Worm (Caenorhabditis elegans) whole organism, early embryonic: ENCODE data around the gene str-108.

Source experiments
- B0310.2 ChIP-seq: sonication (generic microtip); optimal IDR thresholded peaks from 2 replicates; lab custom pipeline; 2016; ENCODE audit warnings: mild to moderate bottlenecking, missing genetic modification characterization, missing compliant biosample characterization
- F13C5.2 ChIP-seq: sonication (generic microtip); optimal IDR thresholded peaks from 2 replicates; lab custom pipeline; 2017; ENCODE audit warnings: mild to moderate bottlenecking, missing genetic modification characterization, inconsistent platforms, missing compliant biosample characterization
- aly-1 ChIP-seq: sonication (generic microtip); optimal IDR thresholded peaks from 2 replicates; lab custom pipeline; 2016; ENCODE audit warnings: missing genetic modification characterization, missing compliant biosample characterization
- ama-1 ChIP-seq: fragments of 150-350 bp; optimal IDR thresholded peaks from 2 replicates; lab custom pipeline; 2014
- ceh-13 ChIP-seq: fragments of 200-800 bp; sonication (Bioruptor generic); optimal IDR thresholded peaks from 2 replicates; lab custom pipeline; 2018; ENCODE audit warnings: mild to moderate bottlenecking, missing genetic modification characterization, missing compliant biosample characterization
- ceh-36 ChIP-seq: sonication (generic microtip); optimal IDR thresholded peaks from 2 replicates; lab custom pipeline; 2016; ENCODE audit warnings: missing genetic modification characterization, inconsistent platforms, missing compliant biosample characterization
- ets-7 ChIP-seq: sonication (generic microtip); optimal IDR thresholded peaks from 2 replicates; lab custom pipeline; 2016; ENCODE audit warnings: missing genotype, missing genetic modification characterization, missing compliant biosample characterization
- flt-1 ChIP-seq: fragments of 200-800 bp; sonication (Bioruptor generic); IDR thresholded peaks from 2 replicates; pipeline ENCODE4 v1.3.6; 2022; ENCODE audit warnings: missing genetic modification characterization, missing compliant biosample characterization
- hmbx-1 ChIP-seq: sonication (generic microtip); optimal IDR thresholded peaks from 2 replicates; lab custom pipeline; 2016; ENCODE audit warnings: mild to moderate bottlenecking, missing genetic modification characterization, missing compliant biosample characterization
- hmg-4 ChIP-seq: fragments of 200-800 bp; sonication (Bioruptor generic); optimal IDR thresholded peaks from 2 replicates; lab custom pipeline; 2018; ENCODE audit warnings: mild to moderate bottlenecking, missing genetic modification characterization, missing compliant biosample characterization
- hnd-1 ChIP-seq: sonication (generic microtip); optimal IDR thresholded peaks from 2 replicates; lab custom pipeline; 2016; ENCODE audit warnings: missing genetic modification characterization, missing compliant biosample characterization
- pes-1 ChIP-seq: fragments of 200-800 bp; sonication (Bioruptor generic); IDR thresholded peaks from 2 replicates; pipeline ENCODE4 v1.3.6; 2022; ENCODE audit warnings: missing genetic modification reagents, missing genetic modification characterization, missing compliant biosample characterization
- scrt-1 ChIP-seq: fragments of 200-800 bp; sonication (Bioruptor generic); IDR thresholded peaks from 2 replicates; pipeline ENCODE4 v1.3.6; 2022; ENCODE audit warnings: missing genetic modification characterization, missing compliant biosample characterization
- sea-1 ChIP-seq: fragments of 200-800 bp; sonication (Bioruptor generic); conservative IDR thresholded peaks from 2 replicates; pipeline ENCODE4 v1.3.6; 2022; ENCODE audit warnings: missing genetic modification characterization, missing compliant biosample characterization
- tbx-11 ChIP-seq: fragments of 200-800 bp; sonication (Bioruptor generic); IDR thresholded peaks from 2 replicates; pipeline ENCODE4 v1.3.6; 2022; ENCODE audit warnings: missing genetic modification characterization, missing compliant biosample characterization
- tbx-37 ChIP-seq: fragments of 200-800 bp; sonication (Bioruptor generic); conservative IDR thresholded peaks from 2 replicates; pipeline ENCODE4 v1.3.6; 2022; ENCODE audit warnings: missing genetic modification reagents, missing genetic modification characterization, missing compliant biosample characterization
- tra-4 ChIP-seq: sonication (generic microtip); optimal IDR thresholded peaks from 2 replicates; lab custom pipeline; 2017; ENCODE audit warnings: missing genetic modification characterization, missing compliant biosample characterization

Gene str-108

DNA sequence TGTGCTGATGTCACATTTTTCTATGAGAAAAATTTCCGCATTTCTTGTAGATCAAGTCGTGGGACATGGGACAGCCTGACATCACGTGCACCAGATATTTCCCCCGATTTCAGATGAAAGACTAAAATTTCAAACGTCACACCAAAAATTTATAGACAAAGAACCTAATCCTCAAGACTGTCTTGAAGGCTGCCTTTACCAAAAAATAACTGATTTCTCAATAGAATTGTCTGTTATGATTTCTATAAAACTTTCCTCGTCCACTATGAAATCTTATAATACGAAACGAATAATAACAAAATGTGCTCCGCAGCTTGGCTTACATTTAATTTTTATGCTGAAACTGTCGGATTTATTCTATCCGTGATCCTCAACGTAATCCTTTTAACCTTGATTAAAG, 14.3 kb downstream of the str-108 start, which contains the start of gene str-106:
Gene str-106 (plus strand): TSS at position 301 of the 400 bp plus-strand sequence.
- TF ChIP-seq ceh-13 (GFP tag; lab: Kevin White, UChicago) (no peak), B0310.2 (no peak), hnd-1 (tag; lab: Kevin White, UChicago) (no peak), hmg-4 (GFP tag; lab: Kevin White, UChicago) (no peak), F13C5.2 (tag; lab: Kevin White, UChicago) (no peak)

DNA sequence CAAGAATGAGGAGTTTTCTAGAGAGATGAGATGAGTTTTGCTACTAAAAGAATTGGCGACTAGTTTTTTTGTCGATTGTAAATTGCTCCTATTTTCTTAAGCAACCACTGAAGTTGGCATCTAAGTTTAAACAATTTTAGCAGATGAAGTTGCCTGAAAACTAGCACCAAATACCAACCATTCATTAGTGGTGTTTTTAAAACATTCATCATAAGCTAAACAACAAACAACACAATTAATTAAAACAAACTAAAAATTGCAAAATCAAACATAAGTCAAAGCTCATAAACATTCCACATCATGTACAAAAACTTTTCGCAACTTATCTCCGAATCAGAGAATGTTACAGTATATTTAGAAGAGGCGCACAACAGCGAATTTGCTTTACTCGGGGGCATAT, 16.1 kb downstream of the str-108 start, which contains the start of gene srz-13:
Gene srz-13 (plus strand): TSS at position 301 of the 400 bp plus-strand sequence.
- TF ChIP-seq sea-1 (no peak), aly-1 (tag; lab: Kevin White, UChicago) (no peak), F13C5.2 (tag; lab: Kevin White, UChicago) (no peak), hmg-4 (GFP tag; lab: Kevin White, UChicago) (no peak), B0310.2 (no peak), hnd-1 (tag; lab: Kevin White, UChicago) (no peak), ceh-36 (no peak), tra-4 (tag; lab: Kevin White, UChicago) (no peak)

DNA sequence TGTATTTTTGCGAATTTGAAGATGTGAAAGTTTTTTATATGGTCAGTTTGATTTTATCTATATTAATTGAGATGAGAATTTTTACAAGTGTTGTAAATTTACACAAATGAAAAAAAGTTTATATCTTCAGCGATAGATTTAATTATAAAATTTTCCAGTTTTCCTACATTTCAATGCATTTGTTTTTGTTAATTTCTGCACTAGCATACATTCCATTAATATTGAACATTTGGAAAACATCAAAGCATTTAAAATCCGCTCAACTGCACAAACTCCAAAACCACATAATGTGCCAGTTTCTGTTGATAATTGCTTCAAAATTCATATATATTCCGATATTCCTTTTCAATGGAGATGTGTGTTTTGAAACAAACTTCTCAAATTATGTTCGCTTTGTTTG, 16.9 kb downstream of the str-108 start, which contains the start of gene srh-277:
Gene srh-277 (plus strand): TSS at position 301 of the 400 bp plus-strand sequence.
- no peak for TF ChIP-seq ceh-13 (GFP tag; lab: Kevin White, UChicago)
- no peak for TF ChIP-seq hmbx-1 (tag; lab: Kevin White, UChicago)
- no peak for TF ChIP-seq hnd-1 (tag; lab: Kevin White, UChicago)
- no peak for TF ChIP-seq F13C5.2 (tag; lab: Kevin White, UChicago)
- TF ChIP-seq aly-1 (tag; lab: Kevin White, UChicago): no peak
- no peak for TF ChIP-seq hmg-4 (GFP tag; lab: Kevin White, UChicago)
- TF ChIP-seq scrt-1: no peak
- no peak for TF ChIP-seq ceh-36
- TF ChIP-seq tbx-37 (GFP tag; lab: Robert Waterston, UW): no peak
- TF ChIP-seq B0310.2: no peak
- no peak for TF ChIP-seq sea-1
- TF ChIP-seq ama-1 (lab: Kevin White, UChicago): no peak
- TF ChIP-seq ets-7: no peak
- TF ChIP-seq pes-1 (GFP tag; lab: Robert Waterston, UW): no peak
- TF ChIP-seq tra-4 (tag; lab: Kevin White, UChicago): no peak

DNA sequence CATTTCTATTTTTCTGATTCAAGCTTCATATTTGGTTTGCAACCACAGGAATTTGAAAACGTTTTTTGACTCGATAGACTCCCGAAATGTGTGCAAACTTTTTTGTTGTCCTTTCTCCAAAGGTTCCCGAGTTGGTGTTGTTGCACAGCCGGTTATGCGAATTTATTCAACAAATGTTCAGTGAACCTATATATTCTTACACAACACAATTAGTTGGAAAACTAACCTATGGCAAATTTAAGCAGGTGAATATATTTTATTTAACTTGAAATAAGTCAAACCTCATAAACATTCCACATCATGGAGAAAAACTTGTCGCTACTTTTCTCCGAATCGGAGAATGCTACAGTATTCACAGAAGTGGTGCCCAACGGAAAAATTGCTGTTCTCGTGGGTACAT, 17.3 kb downstream of the str-108 start, which contains the start of gene srz-14:
Gene srz-14 (plus strand): TSS at position 301 of the 400 bp plus-strand sequence.
- no peak for TF ChIP-seq tra-4 (tag; lab: Kevin White, UChicago)
- TF ChIP-seq tbx-11: no peak
- TF ChIP-seq pes-1 (GFP tag; lab: Robert Waterston, UW): no peak

DNA sequence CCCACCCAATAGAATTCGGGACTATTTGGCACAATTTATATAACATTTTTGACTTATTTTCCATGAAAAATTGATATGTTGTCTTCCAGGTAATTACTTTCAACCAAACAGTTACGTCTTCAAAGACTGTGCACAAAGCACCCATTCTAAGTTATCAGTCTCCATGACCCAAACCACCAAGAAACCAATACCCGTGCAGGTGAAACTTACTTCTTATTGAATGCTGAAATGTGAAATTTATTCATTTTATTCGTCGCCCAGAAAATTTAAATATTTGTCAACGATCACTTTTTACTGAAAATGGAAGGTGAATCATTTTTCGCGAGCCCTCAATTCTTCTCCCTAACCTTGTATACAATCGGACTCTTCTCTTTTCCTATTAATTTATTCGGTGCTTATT, 24.4 kb downstream of the str-108 start, which contains the start of gene srh-281:
Gene srh-281 (plus strand): TSS at position 301 of the 400 bp plus-strand sequence.
- TF ChIP-seq sea-1 (no peak), tbx-11 (no peak), flt-1 (GFP tag; lab: Robert Waterston, UW) (no peak), B0310.2 (no peak), ceh-36 (no peak), ama-1 (lab: Kevin White, UChicago) (no peak), ets-7 (no peak), F13C5.2 (tag; lab: Kevin White, UChicago) (no peak), tra-4 (tag; lab: Kevin White, UChicago) (no peak), hmbx-1 (tag; lab: Kevin White, UChicago) (no peak), scrt-1 (no peak), aly-1 (tag; lab: Kevin White, UChicago) (no peak), ceh-13 (GFP tag; lab: Kevin White, UChicago) (no peak), hmg-4 (GFP tag; lab: Kevin White, UChicago) (no peak), tbx-37 (GFP tag; lab: Robert Waterston, UW) (no peak), hnd-1 (tag; lab: Kevin White, UChicago) (no peak)

DNA sequence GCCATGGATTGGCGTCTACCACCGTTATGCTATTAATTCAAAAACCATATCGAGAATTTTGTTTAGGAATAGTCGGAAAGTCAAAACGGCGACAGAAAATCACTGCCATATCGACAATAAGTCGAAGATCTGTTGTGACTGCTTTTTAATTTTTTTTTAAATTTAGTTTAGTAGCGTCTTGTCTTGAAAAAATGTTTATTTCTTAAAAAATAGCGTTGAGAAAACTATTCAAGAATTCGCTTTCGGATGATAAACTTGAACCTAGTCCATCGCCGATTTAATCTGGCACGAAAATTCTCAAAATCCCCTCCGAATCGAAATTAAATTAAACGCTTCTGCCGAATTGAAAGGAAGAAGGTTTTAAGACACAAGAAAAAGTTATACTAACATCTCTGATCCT, 26.1 kb downstream of the str-108 start, which contains the start of gene srh-279:
Gene srh-279 (plus strand): TSS at position 301 of the 400 bp plus-strand sequence.
- no peak for TF ChIP-seq tra-4 (tag; lab: Kevin White, UChicago)
- no peak for TF ChIP-seq pes-1 (GFP tag; lab: Robert Waterston, UW)

DNA sequence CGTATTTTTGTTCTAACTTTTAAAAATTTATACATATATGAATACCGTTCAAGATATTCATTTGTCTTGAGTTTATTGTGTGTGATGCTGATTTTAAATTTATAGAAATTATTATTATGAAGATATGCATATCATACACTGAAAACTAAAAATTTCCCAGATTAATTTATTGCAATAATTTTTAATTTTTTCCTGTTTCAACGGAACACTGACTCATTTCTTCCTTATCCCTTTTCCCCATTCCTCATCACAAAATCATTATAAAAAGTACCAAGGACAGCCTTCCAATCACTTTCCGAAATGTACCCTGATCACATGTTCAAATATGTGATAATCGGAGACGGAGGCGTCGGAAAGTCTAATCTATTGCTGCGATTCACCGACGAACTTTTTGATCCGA, 28.6 kb downstream of the str-108 start, which contains the start of gene rabr-4:
Gene rabr-4 (plus strand): TSS at position 301 of the 400 bp plus-strand sequence.
- TF ChIP-seq hnd-1 (tag; lab: Kevin White, UChicago): no peak
- TF ChIP-seq ets-7: no peak

DNA sequence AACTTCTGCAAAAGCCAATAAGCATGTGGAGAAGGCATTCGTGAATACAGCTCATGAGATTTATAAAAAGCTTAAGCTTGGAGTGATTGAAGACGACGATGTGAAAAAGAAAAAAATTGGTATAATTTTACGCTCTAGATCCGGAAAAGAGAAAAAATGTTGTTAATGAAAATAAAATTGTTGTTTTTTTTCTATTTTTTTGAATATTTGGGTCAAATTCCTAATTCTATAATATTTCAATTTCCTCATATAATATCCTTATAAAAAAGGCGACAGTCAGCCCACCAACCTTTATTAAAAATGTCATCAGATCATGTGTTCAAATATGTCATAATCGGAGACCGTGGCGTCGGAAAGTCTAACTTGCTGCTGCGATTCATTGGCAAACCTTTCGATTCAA, 29.3 kb downstream of the str-108 start, which contains the start of gene rabr-3:
Gene rabr-3 (plus strand): TSS at position 301 of the 400 bp plus-strand sequence.
- TF ChIP-seq scrt-1 (no peak), flt-1 (GFP tag; lab: Robert Waterston, UW) (no peak), hmbx-1 (tag; lab: Kevin White, UChicago) (no peak), ceh-13 (GFP tag; lab: Kevin White, UChicago) (no peak), tbx-37 (GFP tag; lab: Robert Waterston, UW) (no peak), hmg-4 (GFP tag; lab: Kevin White, UChicago) (no peak), ceh-36 (no peak), aly-1 (tag; lab: Kevin White, UChicago) (no peak), hnd-1 (tag; lab: Kevin White, UChicago) (no peak), tbx-11 (no peak), tra-4 (tag; lab: Kevin White, UChicago) (no peak), ets-7 (no peak), F13C5.2 (tag; lab: Kevin White, UChicago) (no peak), ama-1 (lab: Kevin White, UChicago) (no peak)
